Worm (Caenorhabditis elegans): ENCODE data around the gene str-67.

str-67 gene

ce11 chrV:1064491-1064890 is at the start of gene str-67:
str-67 (minus strand) TSS chrV:1064591.
- TF ChIP-seq efl-1 (GFP tag; optimal IDR thresholded peaks at IDR 0.05) = no peak
- no peak for TF ChIP-seq pha-4 (tag; optimal IDR thresholded peaks at IDR 0.05)
- TF ChIP-seq akir-1 (GFP tag; optimal IDR thresholded peaks at IDR 0.05) = no peak
- no peak for TF ChIP-seq ccch-3 (GFP tag; optimal IDR thresholded peaks at IDR 0.05)
- no peak for TF ChIP-seq fkh-3 (tag; optimal IDR thresholded peaks at IDR 0.05)
- TF ChIP-seq lin-40 (tag; optimal IDR thresholded peaks at IDR 0.05) = no peak
- TF ChIP-seq B0035.1 (tag; optimal IDR thresholded peaks at IDR 0.05) = no peak

ce11 chrV:1112658-1113057 is 48.3 kb upstream of the str-67 start, which contains the start of gene Y50D4B.1:
Y50D4B.1 (plus strand) TSS chrV:1112958.
- TF ChIP-seq lin-40 (tag; optimal IDR thresholded peaks at IDR 0.05) (no peak), chd-7 (tag; optimal IDR thresholded peaks at IDR 0.05) (no peak), K11D2.4 (GFP tag; IDR thresholded peaks at IDR 0.05) (no peak), hlh-26 (GFP tag; conservative IDR thresholded peaks at IDR 0.05) (no peak), xnd-1 (tag; optimal IDR thresholded peaks at IDR 0.05) (no peak), mes-4 (tag; optimal IDR thresholded peaks at IDR 0.05) (no peak), madf-10 (tag; optimal IDR thresholded peaks at IDR 0.05) (no peak), him-1 (tag; optimal IDR thresholded peaks at IDR 0.05) (no peak), rec-8 (tag; optimal IDR thresholded peaks at IDR 0.05) (no peak), F33H1.4 (GFP tag; IDR thresholded peaks at IDR 0.05) (no peak), hsf-1 (GFP tag; IDR thresholded peaks at IDR 0.05) (no peak), ztf-6 (GFP tag; IDR thresholded peaks at IDR 0.05) (no peak)

ce11 chrV:1112180-1112579 is 47.8 kb upstream of the str-67 start:
- TF ChIP-seq lin-35 (GFP tag; optimal IDR thresholded peaks at IDR 0.05) = no peak
- no peak for TF ChIP-seq egrh-3 (GFP tag; IDR thresholded peaks at IDR 0.05)
- no peak for TF ChIP-seq dpl-1 (GFP tag; optimal IDR thresholded peaks at IDR 0.05)
- no peak for TF ChIP-seq ccch-3 (GFP tag; optimal IDR thresholded peaks at IDR 0.05)
- TF ChIP-seq repo-1 (tag; optimal IDR thresholded peaks at IDR 0.05) = no peak
- no peak for TF ChIP-seq rcor-1 (GFP tag; IDR thresholded peaks at IDR 0.05)
- no peak for TF ChIP-seq hlh-12 (tag; optimal IDR thresholded peaks at IDR 0.05)
- no peak for TF ChIP-seq F33H1.4 (GFP tag; IDR thresholded peaks at IDR 0.05)
- TF ChIP-seq atf-7 (tag; optimal IDR thresholded peaks at IDR 0.05) = no peak
- no peak for TF ChIP-seq ceh-100 (GFP tag; IDR thresholded peaks at IDR 0.05)
- no peak for TF ChIP-seq ceh-58 (GFP tag; IDR thresholded peaks at IDR 0.05)
- no peak for TF ChIP-seq ceh-91 (GFP tag; IDR thresholded peaks at IDR 0.05)
- no peak for TF ChIP-seq lin-26 (GFP tag; IDR thresholded peaks at IDR 0.05)
- TF ChIP-seq mes-4 (tag; optimal IDR thresholded peaks at IDR 0.05) = no peak
- no peak for TF ChIP-seq F52B5.7 (tag; optimal IDR thresholded peaks at IDR 0.05)
- no peak for TF ChIP-seq lir-1 (GFP tag; conservative IDR thresholded peaks at IDR 0.05)
- no peak for TF ChIP-seq lin-40 (tag; optimal IDR thresholded peaks at IDR 0.05)
- TF ChIP-seq ZK185.1 (tag; optimal IDR thresholded peaks at IDR 0.05; ENCODE audit: poor library complexity, severe bottlenecking) = no peak

- TF ChIP-seq zim-3 (tag; optimal IDR thresholded peaks at IDR 0.05) (no peak), F39B2.1 (GFP tag; IDR thresholded peaks at IDR 0.05) (no peak), akir-1 (GFP tag; optimal IDR thresholded peaks at IDR 0.05) (no peak), lag-1 (GFP tag; IDR thresholded peaks at IDR 0.05) (no peak), bed-1 (GFP tag; IDR thresholded peaks at IDR 0.05) (no peak), F49E8.2 (tag; optimal IDR thresholded peaks at IDR 0.05; ENCODE audit: insufficient read depth) (no peak), die-1 (tag; optimal IDR thresholded peaks at IDR 0.05) (no peak), T26A5.8 (tag; optimal IDR thresholded peaks at IDR 0.05) (no peak)
Observed at ce11 chrV:1102569-1102968, 38.2 kb upstream of the str-67 start.
